Worm (Caenorhabditis elegans) whole organism, L2 larva: Measurements from ENCODE around the gene rnf-113.

ENCODE experiments used
- C34F6.9 ChIP-seq: fragments of 150-350 bp; optimal IDR thresholded peaks from 2 replicates; lab custom pipeline; 2014; ENCODE audit warnings: missing biosample characterization, missing genetic modification characterization
- F13H6.1 ChIP-seq: sonication (generic microtip); optimal IDR thresholded peaks from 2 replicates; lab custom pipeline; 2016; ENCODE audit warnings: missing genetic modification characterization, missing compliant biosample characterization
- R02D3.7 ChIP-seq: fragments of 150-350 bp; optimal IDR thresholded peaks from 2 replicates; lab custom pipeline; 2014; ENCODE audit warnings: missing biosample characterization, missing genetic modification characterization
- Y55F3AM.14 ChIP-seq: fragments of 200-800 bp; sonication (Bioruptor generic); optimal IDR thresholded peaks from 2 replicates; lab custom pipeline; 2018; ENCODE audit warnings: mild to moderate bottlenecking, missing genetic modification characterization, missing compliant biosample characterization
- ZK546.5 ChIP-seq: sonication (generic microtip); optimal IDR thresholded peaks from 2 replicates; lab custom pipeline; 2017; ENCODE audit warnings: missing biosample characterization, missing genetic modification characterization
- alr-1 ChIP-seq: fragments of 150-350 bp; optimal IDR thresholded peaks from 2 replicates; lab custom pipeline; 2014; ENCODE audit warnings: missing biosample characterization, missing genetic modification characterization
- aly-2 ChIP-seq: fragments of 150-350 bp; optimal IDR thresholded peaks from 2 replicates; lab custom pipeline; 2014; ENCODE audit warnings: missing biosample characterization, missing genetic modification characterization
- ama-1 ChIP-seq: fragments of 150-350 bp; optimal IDR thresholded peaks from 2 replicates; lab custom pipeline; 2018; ENCODE audit warnings: inconsistent platforms
- blmp-1 ChIP-seq: sonication (generic microtip); optimal IDR thresholded peaks from 2 replicates; lab custom pipeline; 2017; ENCODE audit warnings: missing genetic modification characterization, mild to moderate bottlenecking, missing compliant biosample characterization, antibody characterized with exemption, moderate library complexity; ENCODE audit not compliant: insufficient read depth
- ceh-16 ChIP-seq: fragments of 150-350 bp; optimal IDR thresholded peaks from 2 replicates; lab custom pipeline; 2014; ENCODE audit warnings: missing biosample characterization, missing genetic modification characterization
- ceh-82 ChIP-seq: fragments of 150-350 bp; optimal IDR thresholded peaks from 2 replicates; lab custom pipeline; 2014; ENCODE audit warnings: missing biosample characterization, missing genetic modification characterization
- crh-2 ChIP-seq: sonication (generic microtip); optimal IDR thresholded peaks from 2 replicates; lab custom pipeline; 2017; ENCODE audit warnings: missing biosample characterization, missing genetic modification characterization
- dmd-4 ChIP-seq: sonication (generic microtip); optimal IDR thresholded peaks from 2 replicates; lab custom pipeline; 2017; ENCODE audit warnings: missing biosample characterization, missing genetic modification characterization
- egl-27 ChIP-seq: sonication (generic microtip); optimal IDR thresholded peaks from 3 replicates; lab custom pipeline; 2017; ENCODE audit warnings: missing biosample characterization, missing genetic modification reagents, missing genetic modification characterization
- elt-1 ChIP-seq: fragments of 150-350 bp; optimal IDR thresholded peaks from 2 replicates; lab custom pipeline; 2014; ENCODE audit warnings: missing biosample characterization, missing genetic modification characterization
- elt-3 ChIP-seq: sonication (generic microtip); optimal IDR thresholded peaks from 2 replicates; lab custom pipeline; 2017; ENCODE audit warnings: missing biosample characterization, missing genetic modification characterization
- fos-1 ChIP-seq: fragments of 150-350 bp; optimal IDR thresholded peaks from 2 replicates; lab custom pipeline; 2014; ENCODE audit warnings: missing biosample characterization, missing genetic modification characterization
- gmeb-1 ChIP-seq: fragments of 150-350 bp; optimal IDR thresholded peaks from 2 replicates; lab custom pipeline; 2014; ENCODE audit warnings: missing biosample characterization, missing genetic modification characterization
- lin-11 ChIP-seq: fragments of 150-350 bp; sonication (generic microtip); optimal IDR thresholded peaks from 2 replicates; lab custom pipeline; 2014; ENCODE audit warnings: missing biosample characterization, missing genetic modification characterization, inconsistent platforms, mixed read lengths
- lin-13 ChIP-seq: fragments of 150-350 bp; optimal IDR thresholded peaks from 2 replicates; lab custom pipeline; 2014; ENCODE audit warnings: missing biosample characterization, missing genetic modification reagents, missing genetic modification characterization
- lin-39 ChIP-seq: fragments of 150-350 bp; optimal IDR thresholded peaks from 2 replicates; lab custom pipeline; 2014; ENCODE audit warnings: missing biosample characterization, missing genetic modification reagents, missing genetic modification characterization
- lsy-2 ChIP-seq, 2 experiments: fragments of 150-350 bp in 1 of 2; sonication (generic microtip) in 1 of 2; optimal IDR thresholded peaks; 2 replicates each; lab custom pipeline; 2014 to 2017; ENCODE audit warnings: missing biosample characterization in 2 of 2, missing genetic modification characterization in 2 of 2
- mab-5 ChIP-seq: fragments of 150-350 bp; optimal IDR thresholded peaks from 2 replicates; lab custom pipeline; 2014; ENCODE audit warnings: missing biosample characterization, missing genetic modification characterization
- mbf-1 ChIP-seq: sonication (generic microtip); optimal IDR thresholded peaks from 2 replicates; lab custom pipeline; 2017; ENCODE audit warnings: missing biosample characterization, missing genetic modification characterization
- mdl-1 ChIP-seq, 2 experiments: fragments of 150-350 bp in 1 of 2; sonication (generic microtip) in 1 of 2; optimal IDR thresholded peaks; 2 replicates each; lab custom pipeline; 2017; ENCODE audit warnings: missing biosample characterization in 2 of 2, missing genetic modification characterization in 2 of 2
- nhr-10 ChIP-seq: sonication (generic microtip); optimal IDR thresholded peaks from 2 replicates; lab custom pipeline; 2017; ENCODE audit warnings: missing biosample characterization, missing genetic modification characterization
- nhr-11 ChIP-seq: fragments of 150-350 bp; optimal IDR thresholded peaks from 2 replicates; lab custom pipeline; 2014; ENCODE audit warnings: missing biosample characterization, missing genetic modification characterization
- nhr-12 ChIP-seq: fragments of 150-350 bp; optimal IDR thresholded peaks from 2 replicates; lab custom pipeline; 2014; ENCODE audit warnings: missing biosample characterization, missing genetic modification characterization
- nhr-129 ChIP-seq: fragments of 150-350 bp; optimal IDR thresholded peaks from 2 replicates; lab custom pipeline; 2014; ENCODE audit warnings: missing biosample characterization, missing genetic modification characterization
- nhr-21 ChIP-seq: fragments of 150-350 bp; optimal IDR thresholded peaks from 2 replicates; lab custom pipeline; 2014; ENCODE audit warnings: missing biosample characterization, missing genetic modification characterization
- nhr-23 ChIP-seq: fragments of 150-350 bp; optimal IDR thresholded peaks from 2 replicates; lab custom pipeline; 2014; ENCODE audit warnings: missing biosample characterization, missing genetic modification reagents, missing genetic modification characterization
- nhr-25 ChIP-seq: fragments of 150-350 bp; sonication (generic microtip); optimal IDR thresholded peaks from 3 replicates; lab custom pipeline; 2014; ENCODE audit warnings: missing biosample characterization, missing genetic modification characterization
- nhr-6 ChIP-seq: fragments of 150-350 bp; optimal IDR thresholded peaks from 2 replicates; lab custom pipeline; 2014; ENCODE audit warnings: missing biosample characterization, missing genetic modification characterization
- nhr-77 ChIP-seq: fragments of 150-350 bp; optimal IDR thresholded peaks from 2 replicates; lab custom pipeline; 2014; ENCODE audit warnings: missing biosample characterization, missing genetic modification characterization
- peb-1 ChIP-seq: fragments of 150-350 bp; optimal IDR thresholded peaks from 2 replicates; lab custom pipeline; 2014; ENCODE audit warnings: missing biosample characterization, missing genetic modification characterization
- sem-4 ChIP-seq: fragments of 150-350 bp; optimal IDR thresholded peaks from 2 replicates; lab custom pipeline; 2014; ENCODE audit warnings: missing biosample characterization, missing genetic modification reagents, missing genetic modification characterization
- skn-1 ChIP-seq: sonication (generic microtip); optimal IDR thresholded peaks from 2 replicates; lab custom pipeline; 2017; ENCODE audit warnings: missing biosample characterization, missing genetic modification characterization
- sma-9 ChIP-seq, 2 experiments: fragments of 150-350 bp in 1 of 2; sonication (generic microtip) in 1 of 2; optimal IDR thresholded peaks; 2 replicates each; lab custom pipeline; 2014 to 2016; ENCODE audit warnings: missing genetic modification characterization in 2 of 2, mild to moderate bottlenecking in 1 of 2, missing biosample characterization in 1 of 2, missing compliant biosample characterization in 1 of 2, missing genetic modification reagents in 1 of 2, moderate library complexity in 1 of 2
- snpc-4 ChIP-seq: fragments of 150-350 bp; optimal IDR thresholded peaks from 2 replicates; lab custom pipeline; 2014; ENCODE audit warnings: missing biosample characterization, missing genetic modification characterization
- unc-39 ChIP-seq: fragments of 150-350 bp; optimal IDR thresholded peaks from 2 replicates; lab custom pipeline; 2014; ENCODE audit warnings: missing biosample characterization, missing genetic modification characterization
- unc-55 ChIP-seq: fragments of 150-350 bp; sonication (generic microtip); optimal IDR thresholded peaks from 3 replicates; lab custom pipeline; 2014; ENCODE audit warnings: missing biosample characterization, missing genetic modification reagents, missing genetic modification characterization
- unc-62 ChIP-seq: fragments of 150-350 bp; optimal IDR thresholded peaks from 2 replicates; lab custom pipeline; 2014; ENCODE audit warnings: missing biosample characterization, missing genetic modification reagents, missing genetic modification characterization
- zag-1 ChIP-seq: fragments of 150-350 bp; optimal IDR thresholded peaks from 2 replicates; lab custom pipeline; 2014; ENCODE audit warnings: missing biosample characterization, missing genetic modification characterization
- ztf-1 ChIP-seq: fragments of 200-800 bp; sonication (Bioruptor generic); conservative IDR thresholded peaks from 2 replicates; pipeline ENCODE4 v1.3.6; 2022; ENCODE audit warnings: missing genetic modification characterization, missing compliant biosample characterization
- ztf-11 ChIP-seq: sonication (generic microtip); optimal IDR thresholded peaks from 2 replicates; lab custom pipeline; 2017; ENCODE audit warnings: missing biosample characterization, missing genetic modification characterization
- ztf-4 ChIP-seq: fragments of 150-350 bp; optimal IDR thresholded peaks from 2 replicates; lab custom pipeline; 2014; ENCODE audit warnings: missing biosample characterization, missing genetic modification characterization

Gene rnf-113

DNA sequence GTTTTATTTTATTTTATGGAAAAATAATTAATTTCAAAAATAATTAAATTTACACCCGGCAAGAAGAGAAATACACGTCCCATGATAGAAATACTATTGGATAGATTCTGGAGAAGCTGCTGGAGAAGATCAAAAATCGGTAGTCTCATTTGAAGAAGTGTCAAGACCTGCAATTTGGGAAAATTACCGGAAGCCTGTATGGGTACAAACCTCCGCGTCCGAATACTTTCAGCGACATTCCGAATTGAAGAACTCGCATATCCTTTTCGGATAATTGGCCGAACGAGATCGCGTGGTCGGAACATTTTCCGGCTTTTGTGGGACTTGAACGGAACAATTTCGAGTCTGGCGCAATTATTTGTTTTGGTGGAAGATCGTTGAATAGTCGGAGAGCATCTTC lies 49.0 kb downstream of the rnf-113 start:
- TF ChIP-seq lin-11 (tag; lab: Kevin White, UChicago) (no peak), mbf-1 (tag; lab: Kevin White, UChicago) (no peak), elt-1 (tag; lab: Kevin White, UChicago) (no peak), unc-62 (GFP tag; lab: Kevin White, UChicago) (no peak), ztf-4 (tag; lab: Kevin White, UChicago) (no peak)

DNA sequence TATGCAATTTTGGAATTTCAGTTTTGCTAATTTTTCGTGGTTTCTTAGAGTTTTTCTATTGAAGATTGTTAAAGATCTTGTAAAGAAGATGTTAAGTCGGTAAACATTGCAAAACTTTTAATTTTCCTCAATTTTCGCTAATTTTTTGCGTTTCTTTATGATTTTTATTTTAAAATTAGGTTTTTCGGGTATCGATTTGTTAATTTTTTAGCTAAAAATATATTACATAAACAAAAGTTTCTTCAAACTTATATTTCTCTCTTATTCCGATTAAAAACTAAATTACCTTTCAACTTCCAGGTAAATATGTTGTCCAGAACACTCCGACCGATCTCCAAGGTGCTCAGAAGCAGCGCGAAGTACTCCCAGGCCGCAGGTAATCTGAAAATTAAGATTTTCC lies 50.0 kb downstream of the rnf-113 start, which contains the start of gene mrpl-12:
mrpl-12 (plus strand) TSS at position 301 of the 400 bp plus-strand sequence.
- TF ChIP-seq ztf-4 (tag; lab: Kevin White, UChicago) = no peak
- TF ChIP-seq nhr-21 (tag; lab: Kevin White, UChicago) = no peak
- no peak for TF ChIP-seq crh-2 (tag; lab: Kevin White, UChicago)
- no peak for TF ChIP-seq gmeb-1 (tag; lab: Kevin White, UChicago)
- TF ChIP-seq egl-27 = no peak
- no peak for TF ChIP-seq ceh-16
- no peak for TF ChIP-seq nhr-129 (tag; lab: Kevin White, UChicago)
- no peak for TF ChIP-seq snpc-4 (tag; lab: Kevin White, UChicago)
- TF ChIP-seq unc-39 (tag; lab: Kevin White, UChicago) = no peak
- no peak for TF ChIP-seq nhr-23 (tag; lab: Kevin White, UChicago)
- no peak for TF ChIP-seq alr-1
- TF ChIP-seq nhr-11 (tag; lab: Kevin White, UChicago) = no peak
- TF ChIP-seq lin-11 (tag; lab: Kevin White, UChicago) = no peak
- no peak for TF ChIP-seq elt-1 (tag; lab: Kevin White, UChicago)
- no peak for TF ChIP-seq unc-55 (GFP tag; lab: Kevin White, UChicago)
- no peak for TF ChIP-seq lin-13 (GFP tag; lab: Kevin White, UChicago)
- TF ChIP-seq ama-1 (lab: Kevin White, UChicago) = no peak

DNA sequence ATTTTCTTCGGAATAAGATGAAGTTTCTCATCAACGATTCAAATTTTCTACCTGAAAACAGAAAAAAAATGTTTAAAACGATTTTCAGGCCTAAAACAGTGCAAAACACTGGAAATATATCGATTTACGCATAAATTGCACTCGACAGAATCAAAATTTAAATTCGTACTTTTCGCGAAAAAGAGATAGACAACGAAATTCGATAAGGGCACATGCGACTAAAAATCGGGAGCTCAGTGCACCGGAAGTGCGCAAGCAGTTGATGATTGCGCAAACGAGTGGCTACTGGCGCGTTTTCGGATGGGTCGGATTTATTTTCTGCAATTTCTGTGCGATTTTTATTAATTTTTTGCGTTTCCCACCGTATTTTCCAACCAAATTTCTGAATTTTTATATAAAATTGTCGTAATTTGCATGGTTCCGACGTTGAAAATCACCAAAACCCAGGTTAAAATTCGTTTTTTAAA lies 50.4 kb downstream of the rnf-113 start, which contains the start of the genes Y39A1A.21 and Y39A1A.22:
Y39A1A.21 (minus strand) TSS at position 51 of the 467 bp plus-strand sequence.
Y39A1A.22 (minus strand) TSS at position 57 of the 467 bp plus-strand sequence.
- TF ChIP-seq mdl-1 (tag; optimal IDR thresholded peaks at IDR 0.05; lab: Kevin White, UChicago) (peak in 1 of 2 experiments; percentile 12), nhr-10 (tag; lab: Kevin White, UChicago) (no peak), lin-13 (GFP tag; lab: Kevin White, UChicago) (peak; percentile 78), ZK546.5 (tag; lab: Kevin White, UChicago) (no peak), nhr-77 (tag; lab: Kevin White, UChicago) (no peak), nhr-21 (tag; lab: Kevin White, UChicago) (peak; percentile 62), egl-27 (peak; percentile 29), nhr-12 (tag; lab: Kevin White, UChicago) (no peak), nhr-11 (tag; lab: Kevin White, UChicago) (no peak), gmeb-1 (tag; lab: Kevin White, UChicago) (peak; percentile 85), nhr-129 (tag; lab: Kevin White, UChicago) (peak; percentile 62), Y55F3AM.14 (no peak), ztf-1 (no peak), ceh-82 (peak; percentile 41), aly-2 (tag; lab: Kevin White, UChicago) (no peak), peb-1 (no peak), mab-5 (tag; lab: Kevin White, UChicago) (peak; percentile 59), ztf-11 (tag; lab: Kevin White, UChicago) (no peak), crh-2 (tag; lab: Kevin White, UChicago) (peak; percentile 80), lin-39 (tag; lab: Kevin White, UChicago) (no peak), lin-11 (tag; lab: Kevin White, UChicago) (peak; percentile 41), zag-1 (tag; lab: Kevin White, UChicago) (peak; percentile 34), mbf-1 (tag; lab: Kevin White, UChicago) (no peak), nhr-23 (tag; lab: Kevin White, UChicago) (no peak), sem-4 (no peak), dmd-4 (tag; lab: Kevin White, UChicago) (peak; percentile 10), elt-3 (tag; lab: Kevin White, UChicago) (no peak), F13H6.1 (peak; percentile 78), unc-55 (GFP tag; lab: Kevin White, UChicago) (peak; percentile 88), ceh-16 (no peak), skn-1 (tag; lab: Kevin White, UChicago) (no peak), C34F6.9 (tag; lab: Kevin White, UChicago) (peak; percentile 95), R02D3.7 (tag; lab: Kevin White, UChicago) (peak; percentile 46), snpc-4 (tag; lab: Kevin White, UChicago) (no peak), ztf-4 (tag; lab: Kevin White, UChicago) (no peak), fos-1 (tag; lab: Kevin White, UChicago) (peak; percentile 74), blmp-1 (tag; lab: Kevin White, UChicago) (no peak), ama-1 (lab: Kevin White, UChicago) (no peak), sma-9 (GFP tag; optimal IDR thresholded peaks at IDR 0.05; lab: Kevin White, UChicago) (no peak), sma-9 (tag; optimal IDR thresholded peaks at IDR 0.05; lab: Kevin White, UChicago) (no peak), lsy-2 (tag; optimal IDR thresholded peaks at IDR 0.05; lab: Kevin White, UChicago) (peak; percentile 84 to 90), nhr-25 (tag; lab: Kevin White, UChicago) (peak; percentile 67), nhr-6 (peak; percentile 41), alr-1 (no peak), elt-1 (tag; lab: Kevin White, UChicago) (no peak), unc-62 (GFP tag; lab: Kevin White, UChicago) (no peak), unc-39 (tag; lab: Kevin White, UChicago) (no peak)
